Worm (Caenorhabditis elegans) whole organism, young adult: ENCODE data around the gene cku-70.
A peak's percentile ranks its signal among the peaks of the same experiment; 100 is the strongest.

Source experiments
- F22D6.2 ChIP-seq: sonication (generic microtip); optimal IDR thresholded peaks from 2 replicates; lab custom pipeline; 2016; ENCODE audit warnings: mild to moderate bottlenecking, missing genetic modification characterization, missing compliant biosample characterization
- F52B5.7 ChIP-seq: sonication (generic microtip); optimal IDR thresholded peaks from 2 replicates; lab custom pipeline; 2016; ENCODE audit warnings: mild to moderate bottlenecking, missing genetic modification characterization, missing compliant biosample characterization
- K12H6.12 ChIP-seq: fragments of 200-800 bp; sonication (Bioruptor generic); optimal IDR thresholded peaks from 2 replicates; lab custom pipeline; 2018; ENCODE audit warnings: mild to moderate bottlenecking, missing genetic modification characterization, missing compliant biosample characterization
- ama-1 ChIP-seq, 3 experiments: fragments of 150-350 bp in 1 of 3; sonication (generic microtip) in 2 of 3; optimal IDR thresholded peaks; 2 replicates each; lab custom pipeline; 2014 to 2018; ENCODE audit warnings: missing biosample characterization in 2 of 3, missing genetic modification characterization in 2 of 3, missing genetic modification reagents in 2 of 3
- ceh-58 ChIP-seq: fragments of 200-800 bp; sonication (Bioruptor generic); IDR thresholded peaks from 2 replicates; pipeline ENCODE4 v1.3.6; 2022; ENCODE audit warnings: missing genetic modification characterization, missing compliant biosample characterization
- die-1 ChIP-seq: sonication (generic microtip); optimal IDR thresholded peaks from 2 replicates; lab custom pipeline; 2016; ENCODE audit warnings: missing genotype, mild to moderate bottlenecking, missing genetic modification characterization, missing compliant biosample characterization
- efl-1 ChIP-seq: fragments of 150-350 bp; optimal IDR thresholded peaks from 2 replicates; lab custom pipeline; 2014; ENCODE audit warnings: missing biosample characterization, missing genetic modification reagents, missing genetic modification characterization
- egl-18 ChIP-seq: fragments of 200-800 bp; sonication (Bioruptor generic); IDR thresholded peaks from 2 replicates; pipeline ENCODE4 v1.3.6; 2022; ENCODE audit warnings: missing genetic modification reagents, missing genetic modification characterization, missing compliant biosample characterization
- ets-4 ChIP-seq: fragments of 200-800 bp; sonication (Bioruptor generic); optimal IDR thresholded peaks from 2 replicates; lab custom pipeline; 2018; ENCODE audit warnings: mild to moderate bottlenecking, missing genetic modification characterization, missing compliant biosample characterization
- hlh-12 ChIP-seq: sonication (generic microtip); optimal IDR thresholded peaks from 2 replicates; lab custom pipeline; 2016; ENCODE audit warnings: missing genetic modification characterization, missing compliant biosample characterization
- unc-62 ChIP-seq: fragments of 150-350 bp; optimal IDR thresholded peaks from 2 replicates; lab custom pipeline; 2014; ENCODE audit warnings: missing biosample characterization, missing genetic modification reagents, missing genetic modification characterization
- ztf-25 ChIP-seq: fragments of 200-800 bp; sonication (Bioruptor generic); IDR thresholded peaks from 2 replicates; pipeline ENCODE4 v1.3.6; 2022; ENCODE audit warnings: missing genetic modification reagents, missing genetic modification characterization, missing compliant biosample characterization

- TF ChIP-seq unc-62 (GFP tag; lab: Kevin White, UChicago) (no peak), ama-1 (optimal IDR thresholded peaks at IDR 0.05; lab: Kevin White, UChicago) (no peak), ama-1 (GFP tag; optimal IDR thresholded peaks at IDR 0.05; lab: Kevin White, UChicago) (no peak), hlh-12 (tag; lab: Kevin White, UChicago) (no peak), F52B5.7 (tag; lab: Kevin White, UChicago) (no peak), K12H6.12 (tag; lab: Kevin White, UChicago) (peak; percentile 55), ztf-25 (no peak), ets-4 (GFP tag; lab: Kevin White, UChicago) (no peak), efl-1 (GFP tag; lab: Kevin White, UChicago) (no peak), ceh-58 (no peak), die-1 (tag; lab: Kevin White, UChicago) (no peak), egl-18 (GFP tag; lab: Robert Waterston, UW) (no peak), F22D6.2 (no peak)
These were observed 48.4 kb downstream of the cku-70 start for ce11 chrIII:11202992-11203391.
